Worm (Caenorhabditis elegans) whole organism, mixed stage, embryonic: ENCODE measurements around the gene faxc-1.

ENCODE experiments used
- blmp-1 ChIP-seq: fragments of 150-350 bp; optimal IDR thresholded peaks from 2 replicates; lab custom pipeline; 2014; ENCODE audit warnings: missing biosample characterization, missing genetic modification characterization
- flh-1 ChIP-seq: fragments of 200-800 bp; sonication (Bioruptor generic); optimal IDR thresholded peaks from 2 replicates; lab custom pipeline; 2018; ENCODE audit warnings: mild to moderate bottlenecking, missing genetic modification characterization, moderate library complexity, missing compliant biosample characterization
- lin-32 ChIP-seq: fragments of 200-800 bp; sonication (Bioruptor generic); optimal IDR thresholded peaks from 2 replicates; lab custom pipeline; 2018; ENCODE audit warnings: mild to moderate bottlenecking, missing genetic modification characterization, missing compliant biosample characterization
- nhr-76 ChIP-seq: sonication (generic microtip); optimal IDR thresholded peaks from 2 replicates; lab custom pipeline; 2017; ENCODE audit warnings: missing biosample characterization, missing genetic modification characterization
- unc-120 ChIP-seq: sonication (generic microtip); optimal IDR thresholded peaks from 2 replicates; lab custom pipeline; 2017; ENCODE audit warnings: missing genetic modification characterization, missing compliant biosample characterization; ENCODE audit not compliant: poor library complexity, severe bottlenecking

Gene faxc-1

ce11 chrII:12311560-12311959, 47.6 kb downstream of the faxc-1 start, which contains the start of gene sre-51:
Gene sre-51, plus strand, starts transcription at chrII:12311860.
- TF ChIP-seq unc-120: no peak
- TF ChIP-seq flh-1: no peak
- no peak for TF ChIP-seq lin-32 (GFP tag; lab: Kevin White, UChicago)
- TF ChIP-seq blmp-1 (tag; lab: Kevin White, UChicago): no peak
- TF ChIP-seq nhr-76 (tag; lab: Kevin White, UChicago): no peak
